Fruit fly (Drosophila melanogaster) whole organism, embryonic: Measurements from ENCODE around the gene ND-B17.

Experiments
- Antp ChIP-seq: fragments of 200-800 bp; sonication (Bioruptor generic); optimal IDR thresholded peaks from 3 replicates; lab custom pipeline; 2016; ENCODE audit warnings: missing biosample characterization, missing genetic modification characterization
- Awh ChIP-seq: fragments of 200-800 bp; sonication (Bioruptor generic); IDR thresholded peaks from 2 replicates; pipeline ENCODE4, ENCODE4 v1.3.6; 2022; ENCODE audit warnings: missing biosample characterization, missing genetic modification characterization
- CG1024 ChIP-seq: fragments of 200-800 bp; sonication (Bioruptor generic); IDR thresholded peaks from 2 replicates; pipeline ENCODE4 v1.3.6; 2022; ENCODE audit warnings: missing biosample characterization, missing genetic modification characterization
- CG10321 ChIP-seq: fragments of 200-800 bp; sonication (Bioruptor generic); IDR thresholded peaks from 2 replicates; pipeline ENCODE4 v1.3.6; 2022; ENCODE audit warnings: missing biosample characterization, missing genetic modification characterization
- CG10654 ChIP-seq: fragments of 200-800 bp; sonication (Bioruptor generic); optimal IDR thresholded peaks from 2 replicates; lab custom pipeline; 2016; ENCODE audit warnings: missing biosample characterization, missing genetic modification characterization
- CG10959 ChIP-seq: fragments of 200-800 bp; sonication (Bioruptor generic); IDR thresholded peaks from 2 replicates; pipeline ENCODE4 v1.3.6; 2022; ENCODE audit warnings: missing biosample characterization, missing genetic modification characterization
- CG12071 ChIP-seq: fragments of 200-800 bp; sonication (Bioruptor generic); optimal IDR thresholded peaks from 3 replicates; lab custom pipeline; 2018; ENCODE audit warnings: missing biosample characterization, mild to moderate bottlenecking, missing genetic modification characterization
- CG13123 ChIP-seq: fragments of 200-800 bp; sonication (Bioruptor generic); optimal IDR thresholded peaks from 2 replicates; lab custom pipeline; 2016; ENCODE audit warnings: missing biosample characterization, missing genetic modification characterization
- CG13894 ChIP-seq: fragments of 200-800 bp; sonication (Bioruptor generic); optimal IDR thresholded peaks from 3 replicates; lab custom pipeline; 2018; ENCODE audit warnings: missing biosample characterization, mild to moderate bottlenecking, missing genetic modification characterization, moderate library complexity
- CG14667 ChIP-seq: fragments of 200-800 bp; sonication (Bioruptor generic); IDR thresholded peaks from 2 replicates; pipeline ENCODE4 v1.3.6; 2022; ENCODE audit warnings: missing biosample characterization, missing genetic modification characterization
- CG14860 ChIP-seq: fragments of 200-800 bp; sonication (Bioruptor generic); IDR thresholded peaks from 3 replicates; pipeline ENCODE4 v1.3.6; 2022; ENCODE audit warnings: missing biosample characterization, missing genetic modification characterization; ENCODE audit not compliant: partially characterized antibody
- CG16863 ChIP-seq: fragments of 200-800 bp; sonication (Bioruptor generic); optimal IDR thresholded peaks from 3 replicates; lab custom pipeline; 2016; ENCODE audit warnings: missing biosample characterization, missing genetic modification characterization
- CG17186 ChIP-seq: fragments of 200-800 bp; sonication (Bioruptor generic); optimal IDR thresholded peaks from 3 replicates; lab custom pipeline; 2017; ENCODE audit warnings: missing biosample characterization, missing genetic modification reagents, missing genetic modification characterization
- CG17361 ChIP-seq: fragments of 200-800 bp; sonication (Bioruptor generic); IDR thresholded peaks from 3 replicates; pipeline ENCODE4 v1.3.6; 2022; ENCODE audit warnings: missing biosample characterization, missing genetic modification characterization
- CG2202 ChIP-seq: fragments of 200-800 bp; sonication (Bioruptor generic); optimal IDR thresholded peaks from 2 replicates; lab custom pipeline; 2018; ENCODE audit warnings: missing biosample characterization, mild to moderate bottlenecking, missing genetic modification characterization
- CG31365 ChIP-seq: fragments of 200-800 bp; sonication (Bioruptor generic); optimal IDR thresholded peaks from 2 replicates; lab custom pipeline; 2018; ENCODE audit warnings: missing biosample characterization, mild to moderate bottlenecking, missing genetic modification characterization
- CG34422 ChIP-seq: fragments of 200-800 bp; sonication (Bioruptor generic); IDR thresholded peaks from 3 replicates; pipeline ENCODE4 v1.3.6; 2022; ENCODE audit warnings: missing biosample characterization, missing genetic modification characterization
- CG3726 ChIP-seq: fragments of 200-800 bp; sonication (Bioruptor generic); IDR thresholded peaks from 3 replicates; pipeline ENCODE4, ENCODE4 v1.3.6; 2022; ENCODE audit warnings: missing biosample characterization, missing genetic modification characterization
- CG43689 ChIP-seq: fragments of 200-800 bp; sonication (Bioruptor generic); IDR thresholded peaks from 2 replicates; pipeline ENCODE4 v1.3.6; 2022; ENCODE audit warnings: missing biosample characterization, missing genetic modification characterization
- CG4820 ChIP-seq: fragments of 200-800 bp; sonication (Bioruptor generic); optimal IDR thresholded peaks from 3 replicates; lab custom pipeline; 2016; ENCODE audit warnings: missing biosample characterization, missing genetic modification characterization
- CG8281 ChIP-seq: fragments of 200-800 bp; sonication (Bioruptor generic); optimal IDR thresholded peaks from 2 replicates; lab custom pipeline; 2018; ENCODE audit warnings: missing biosample characterization, mild to moderate bottlenecking, missing genetic modification characterization, moderate library complexity
- CHES-1-like ChIP-seq: fragments of 200-800 bp; sonication (Bioruptor generic); optimal IDR thresholded peaks from 2 replicates; lab custom pipeline; 2016; ENCODE audit warnings: missing biosample characterization, missing genetic modification characterization
- Dbx ChIP-seq: fragments of 200-800 bp; sonication (Bioruptor generic); IDR thresholded peaks from 3 replicates; pipeline ENCODE4 v1.3.6; 2022; ENCODE audit warnings: missing biosample characterization, missing genetic modification characterization
- Eip74EF ChIP-seq, 2 experiments: fragments of 200-800 bp in 1 of 2; fragments of >200 bp in 1 of 2; sonication (Bioruptor generic) in 1 of 2; optimal IDR thresholded peaks; 2 replicates each; lab custom pipeline; 2017 to 2019; ENCODE audit warnings: missing biosample characterization in 2 of 2, missing genetic modification characterization in 2 of 2, mild to moderate bottlenecking in 1 of 2, moderate library complexity in 1 of 2
- Fer3 ChIP-seq: fragments of 200-800 bp; sonication (Bioruptor generic); optimal IDR thresholded peaks from 2 replicates; lab custom pipeline; 2018; ENCODE audit warnings: missing biosample characterization, mild to moderate bottlenecking, missing genetic modification characterization, moderate library complexity
- Gsc ChIP-seq: fragments of 200-800 bp; sonication (Bioruptor generic); IDR thresholded peaks from 2 replicates; pipeline ENCODE4 v1.3.6; 2022; ENCODE audit warnings: missing biosample characterization, missing genetic modification characterization
- Gug ChIP-seq: fragments of 200-800 bp; sonication (Bioruptor generic); IDR thresholded peaks from 4 replicates; pipeline ENCODE4 v1.3.6; 2022; ENCODE audit warnings: missing biosample characterization, missing genetic modification characterization
- H2.0 ChIP-seq: fragments of 200-800 bp; sonication (Bioruptor generic); IDR thresholded peaks from 2 replicates; pipeline ENCODE4 v1.3.6; 2022; ENCODE audit warnings: missing biosample characterization, missing genetic modification characterization
- HLH4C ChIP-seq: fragments of 200-800 bp; sonication (Bioruptor generic); IDR thresholded peaks from 3 replicates; pipeline ENCODE4 v1.3.6; 2022; ENCODE audit warnings: missing biosample characterization, missing genetic modification characterization; ENCODE audit not compliant: partially characterized antibody
- Jarid2 ChIP-seq: fragments of 200-800 bp; sonication (Bioruptor generic); optimal IDR thresholded peaks from 3 replicates; lab custom pipeline; 2017; ENCODE audit warnings: mild to moderate bottlenecking, missing biosample characterization, missing genetic modification reagents, missing genetic modification characterization
- MESR4 ChIP-seq: fragments of 200-800 bp; sonication (Bioruptor generic); optimal IDR thresholded peaks from 2 replicates; lab custom pipeline; 2018; ENCODE audit warnings: missing biosample characterization, mild to moderate bottlenecking, missing genetic modification characterization, moderate library complexity
- MTF-1 ChIP-seq: fragments of 200-800 bp; sonication (Bioruptor generic); optimal IDR thresholded peaks from 2 replicates; lab custom pipeline; 2018; ENCODE audit warnings: missing biosample characterization, mild to moderate bottlenecking, missing genetic modification characterization, borderline replicate concordance
- Mes4 ChIP-seq: fragments of 200-800 bp; sonication (Bioruptor generic); optimal IDR thresholded peaks from 2 replicates; lab custom pipeline; 2016; ENCODE audit warnings: missing biosample characterization, missing genetic modification characterization
- Oaz ChIP-seq: fragments of 200-800 bp; sonication (Bioruptor generic); IDR thresholded peaks from 2 replicates; pipeline ENCODE4 v1.3.6; 2022; ENCODE audit warnings: missing biosample characterization, missing genetic modification characterization
- Ravus ChIP-seq: fragments of 200-800 bp; sonication (Bioruptor generic); IDR thresholded peaks from 2 replicates; pipeline ENCODE4 v1.3.6; 2022; ENCODE audit warnings: missing biosample characterization, missing genetic modification characterization
- Spps ChIP-seq: fragments of 200-800 bp; sonication (Bioruptor generic); optimal IDR thresholded peaks from 2 replicates; lab custom pipeline; 2018; ENCODE audit warnings: missing biosample characterization, mild to moderate bottlenecking, missing genetic modification characterization
- Ssrp ChIP-seq: fragments of 200-800 bp; sonication (Bioruptor generic); optimal IDR thresholded peaks from 2 replicates; lab custom pipeline; 2018; ENCODE audit warnings: missing biosample characterization, mild to moderate bottlenecking, missing genetic modification characterization, moderate library complexity
- Vsx1 ChIP-seq: fragments of 200-800 bp; sonication (Bioruptor generic); optimal IDR thresholded peaks from 2 replicates; lab custom pipeline; 2017; ENCODE audit warnings: missing biosample characterization, mild to moderate bottlenecking, missing genetic modification characterization, missing genetic modification reagents
- cwo ChIP-seq: fragments of 200-800 bp; sonication (Bioruptor generic); optimal IDR thresholded peaks from 3 replicates; lab custom pipeline; 2017; ENCODE audit warnings: missing biosample characterization, missing genetic modification characterization, mild to moderate bottlenecking, moderate library complexity, missing genetic modification reagents
- dimm ChIP-seq: fragments of 200-800 bp; sonication (Bioruptor generic); IDR thresholded peaks from 2 replicates; pipeline ENCODE4 v1.3.6; 2022; ENCODE audit warnings: missing biosample characterization, missing genetic modification characterization
- dmrt11E ChIP-seq: fragments of 200-800 bp; sonication (Bioruptor generic); optimal IDR thresholded peaks from 3 replicates; lab custom pipeline; 2018; ENCODE audit warnings: missing biosample characterization, mild to moderate bottlenecking, missing genetic modification characterization, moderate library complexity
- ewg ChIP-seq: fragments of 200-800 bp; sonication (Bioruptor generic); optimal IDR thresholded peaks from 3 replicates; lab custom pipeline; 2017; ENCODE audit warnings: mild to moderate bottlenecking, missing biosample characterization, missing genetic modification reagents, missing genetic modification characterization
- fu2 ChIP-seq: fragments of 200-800 bp; sonication (Bioruptor generic); optimal IDR thresholded peaks from 2 replicates; lab custom pipeline; 2016; ENCODE audit warnings: missing biosample characterization, missing genetic modification characterization
- gro ChIP-seq: fragments of 200-800 bp; sonication (Bioruptor generic); optimal IDR thresholded peaks from 2 replicates; lab custom pipeline; 2016; ENCODE audit warnings: missing biosample characterization, missing genetic modification characterization
- lmd ChIP-seq: fragments of 200-800 bp; sonication (Bioruptor generic); IDR thresholded peaks from 2 replicates; pipeline ENCODE4 v1.3.6; 2022; ENCODE audit warnings: missing biosample characterization, missing genetic modification characterization
- mld ChIP-seq: fragments of 200-800 bp; sonication (Bioruptor generic); IDR thresholded peaks from 3 replicates; pipeline ENCODE4 v1.3.6; 2022; ENCODE audit warnings: missing biosample characterization, missing genetic modification characterization; ENCODE audit not compliant: partially characterized antibody
- org-1 ChIP-seq: fragments of 200-800 bp; sonication (Bioruptor generic); optimal IDR thresholded peaks from 2 replicates; lab custom pipeline; 2017; ENCODE audit warnings: missing biosample characterization, missing genetic modification characterization
- sisA ChIP-seq: fragments of 200-800 bp; sonication (Bioruptor generic); IDR thresholded peaks from 2 replicates; pipeline ENCODE4 v1.3.6; 2022; ENCODE audit warnings: missing biosample characterization, missing genetic modification characterization
- slbo ChIP-seq: fragments of 200-800 bp; sonication (Bioruptor generic); IDR thresholded peaks from 2 replicates; pipeline ENCODE4 v1.3.6; 2022; ENCODE audit warnings: missing biosample characterization, missing genetic modification characterization
- ssp ChIP-seq: fragments of 200-800 bp; sonication (Bioruptor generic); IDR thresholded peaks from 2 replicates; pipeline ENCODE4 v1.3.6; 2022; ENCODE audit warnings: missing biosample characterization, missing genetic modification characterization
- vfl ChIP-seq: fragments of 200-800 bp; sonication (Bioruptor generic); optimal IDR thresholded peaks from 2 replicates; lab custom pipeline; 2016; ENCODE audit warnings: missing biosample characterization, missing genetic modification characterization
- vnd ChIP-seq: fragments of 200-800 bp; sonication (Bioruptor generic); IDR thresholded peaks from 3 replicates; pipeline ENCODE4 v1.3.6; 2022; ENCODE audit warnings: missing biosample characterization, missing genetic modification characterization; ENCODE audit not compliant: partially characterized antibody

Gene ND-B17

DNA sequence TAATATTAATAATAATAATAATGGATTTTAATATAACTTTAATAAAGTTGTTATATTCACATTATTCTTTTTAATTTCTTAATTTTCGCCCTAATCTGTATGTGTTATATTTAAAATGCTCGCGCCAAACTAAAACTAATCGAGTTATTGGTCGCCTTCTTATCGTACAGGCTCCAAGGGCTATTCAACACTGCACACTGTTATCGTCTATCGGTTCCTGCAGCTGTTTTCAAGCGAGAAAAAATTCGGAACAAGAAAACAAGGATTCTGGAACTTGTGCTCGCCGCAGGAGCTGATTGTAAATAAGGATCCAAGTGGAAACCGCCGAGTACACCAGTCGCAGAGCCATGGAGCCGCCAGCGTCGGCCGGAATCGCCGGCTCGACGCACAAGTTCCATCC, 13.2 kb upstream of the ND-B17 start, which contains the start of gene CG3793 (continued):
- TF ChIP-seq CG1024: no peak
- no peak for TF ChIP-seq vfl (GFP tag; lab: Kevin White, UChicago)
- no peak for TF ChIP-seq fu2 (GFP tag; lab: Kevin White, UChicago)
- peak; percentile 30; the same call in 1 of the 3 replicates for TF ChIP-seq vnd (GFP tag; lab: Robert Waterston, UW)
- no peak for TF ChIP-seq Fer3 (tag; lab: Kevin White, UChicago)
- no peak for TF ChIP-seq Antp (GFP tag; lab: Kevin White, UChicago)
- no peak for TF ChIP-seq CG14667 (GFP tag; lab: Robert Waterston, UW)
- no peak for TF ChIP-seq Gsc (GFP tag; lab: Robert Waterston, UW)
- no peak for TF ChIP-seq dmrt11E (tag; lab: Kevin White, UChicago)
- TF ChIP-seq org-1 (GFP tag; lab: Kevin White, UChicago): no peak
- TF ChIP-seq CG13894 (tag; lab: Kevin White, UChicago): no peak
- no peak for TF ChIP-seq Oaz (GFP tag; lab: Robert Waterston, UW)
- TF ChIP-seq CHES-1-like (GFP tag; lab: Kevin White, UChicago): no peak
- TF ChIP-seq HLH4C (GFP tag; lab: Robert Waterston, UW): peak; percentile 73
- no peak for TF ChIP-seq slbo (GFP tag; lab: Robert Waterston, UW)
- TF ChIP-seq CG10321 (GFP tag; lab: Robert Waterston, UW): no peak
- TF ChIP-seq CG13123 (GFP tag; lab: Kevin White, UChicago): no peak
- no peak for TF ChIP-seq Dbx (GFP tag; lab: Robert Waterston, UW)
- TF ChIP-seq MTF-1 (GFP tag; lab: Kevin White, UChicago): no peak
- no peak for TF ChIP-seq CG3726 (GFP tag; lab: Robert Waterston, UW)
- TF ChIP-seq Spps: no peak
- no peak for TF ChIP-seq cwo (GFP tag; lab: Kevin White, UChicago)
- peak; percentile 38 for TF ChIP-seq MESR4 (GFP tag; lab: Kevin White, UChicago)
- no peak for TF ChIP-seq CG43689
- no peak for TF ChIP-seq Mes4
- no peak for TF ChIP-seq Gug (GFP tag; lab: Robert Waterston, UW)
- TF ChIP-seq Jarid2 (GFP tag; lab: Kevin White, UChicago): no peak
- no peak for TF ChIP-seq Awh (GFP tag; lab: Robert Waterston, UW)
- no peak for TF ChIP-seq CG31365
- no peak for TF ChIP-seq CG17361 (GFP tag; lab: Robert Waterston, UW)
- TF ChIP-seq ewg (GFP tag; lab: Kevin White, UChicago): no peak
- no peak; the same call in 2 of the 3 replicates for TF ChIP-seq mld (GFP tag; lab: Robert Waterston, UW)
- TF ChIP-seq ssp (GFP tag; lab: Robert Waterston, UW): no peak
- no peak for TF ChIP-seq CG10959 (GFP tag; lab: Robert Waterston, UW)
- no peak for TF ChIP-seq Eip74EF (GFP tag; optimal IDR thresholded peaks at IDR 0.05; lab: Kevin White, UChicago)
- no peak for TF ChIP-seq H2.0 (GFP tag; lab: Robert Waterston, UW)
- TF ChIP-seq CG2202 (tag; lab: Kevin White, UChicago): no peak
- no peak for TF ChIP-seq lmd (GFP tag; lab: Robert Waterston, UW)
- TF ChIP-seq CG12071 (GFP tag; lab: Kevin White, UChicago): no peak
- TF ChIP-seq CG17186 (GFP tag; lab: Kevin White, UChicago): no peak
- no peak for TF ChIP-seq dimm
- no peak for TF ChIP-seq Ssrp (tag; lab: Kevin White, UChicago)
- TF ChIP-seq CG16863: no peak
- no peak for TF ChIP-seq CG34422 (GFP tag; lab: Robert Waterston, UW)
- TF ChIP-seq gro: no peak
- no peak for TF ChIP-seq CG4820 (GFP tag; lab: Kevin White, UChicago)
- peak; percentile 52; the same call in 2 of the 3 replicates for TF ChIP-seq CG14860
- TF ChIP-seq sisA (GFP tag; lab: Robert Waterston, UW): no peak
- TF ChIP-seq CG10654: no peak
- no peak for TF ChIP-seq Ravus
- TF ChIP-seq CG8281 (tag; lab: Kevin White, UChicago): no peak
- no peak for TF ChIP-seq Vsx1 (GFP tag; lab: Kevin White, UChicago)
